Fruit fly (Drosophila melanogaster) whole organism, embryonic: ENCODE data around the gene wap.

Source experiments
- CG15601 ChIP-seq: fragments of 200-800 bp; sonication (Bioruptor generic); optimal IDR thresholded peaks from 3 replicates; lab custom pipeline; 2019; ENCODE audit warnings: missing biosample characterization, mild to moderate bottlenecking, missing genetic modification characterization, moderate library complexity
- Dip2 ChIP-seq: fragments of 200-800 bp; sonication (Bioruptor generic); IDR thresholded peaks from 2 replicates; pipeline ENCODE4 v1.3.6; 2022; ENCODE audit warnings: missing biosample characterization, missing genetic modification characterization
- Mrtf ChIP-seq: fragments of 200-800 bp; sonication (Bioruptor generic); IDR thresholded peaks from 3 replicates; pipeline ENCODE4 v1.3.6; 2022; ENCODE audit warnings: missing biosample characterization, missing genetic modification characterization
- Nf-YB ChIP-seq: fragments of 200-800 bp; sonication (Bioruptor generic); optimal IDR thresholded peaks from 3 replicates; lab custom pipeline; 2019; ENCODE audit warnings: missing biosample characterization, mild to moderate bottlenecking, missing genetic modification characterization, moderate library complexity
- cwo ChIP-seq: fragments of 200-800 bp; sonication (Bioruptor generic); optimal IDR thresholded peaks from 3 replicates; lab custom pipeline; 2017; ENCODE audit warnings: missing biosample characterization, missing genetic modification characterization, mild to moderate bottlenecking, moderate library complexity, missing genetic modification reagents
- insv ChIP-seq, 2 experiments: fragments of 200-800 bp; sonication (Bioruptor generic); optimal IDR thresholded peaks; 3 replicates each; lab custom pipeline; 2016 to 2018; ENCODE audit warnings: missing biosample characterization in 2 of 2, missing genetic modification characterization in 2 of 2
- nmo ChIP-seq: fragments of 200-800 bp; sonication (Bioruptor generic); optimal IDR thresholded peaks from 2 replicates; lab custom pipeline; 2018; ENCODE audit warnings: missing biosample characterization, mild to moderate bottlenecking, missing genetic modification characterization, moderate library complexity

DNA sequence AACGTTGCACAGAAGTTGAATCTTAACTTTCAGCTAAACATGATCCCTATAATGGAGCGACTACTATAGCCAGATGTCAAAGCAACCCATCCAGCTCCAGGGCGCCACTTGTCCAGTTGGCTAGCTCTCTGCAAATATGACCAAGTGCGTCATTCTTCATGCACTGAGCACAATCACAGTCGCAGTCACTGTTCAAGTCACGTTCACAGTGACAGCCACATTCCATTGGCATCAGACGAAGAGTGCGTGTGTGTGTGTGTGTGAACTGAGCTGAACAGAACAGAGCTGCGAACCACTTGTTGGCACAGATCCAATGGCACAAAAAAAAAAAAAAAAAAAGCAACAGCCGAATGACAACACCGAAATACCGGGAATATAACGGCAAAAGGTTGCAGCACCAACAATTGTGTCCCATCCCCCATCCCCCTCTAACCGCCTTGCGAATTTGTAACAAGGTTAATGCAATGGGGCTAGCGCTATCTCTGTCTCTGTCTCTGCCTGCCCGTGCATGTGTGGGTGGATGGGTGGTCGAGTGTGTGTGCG is 6.1 kb upstream of the wap start:
- TF ChIP-seq Nf-YB (GFP tag; lab: Kevin White, UChicago) (no peak), insv (GFP tag; optimal IDR thresholded peaks at IDR 0.05; lab: Kevin White, UChicago) (no peak), CG15601 (tag; lab: Kevin White, UChicago) (no peak), Mrtf (GFP tag; lab: Robert Waterston, UW) (no peak), cwo (no peak), nmo (GFP tag; lab: Kevin White, UChicago) (no peak), Dip2 (GFP tag; lab: Robert Waterston, UW) (no peak)
